Fruit fly (Drosophila melanogaster): Measurements from ENCODE around the gene AdamTS-B.

The AdamTS-B gene

dm6 chrX:5715455-5716227, 17.3 kb downstream of the AdamTS-B start (continued):
- 0 out of 4 replicates have a peak, but pooled peaks have one; percentile 56 for TF ChIP-seq chinmo (GFP tag; IDR thresholded peaks at IDR 0.05; ENCODE audit: partially characterized antibody)
- TF ChIP-seq CG8478 (optimal IDR thresholded peaks at IDR 0.05): no peak
- no peak for TF ChIP-seq CG4424 (GFP tag; optimal IDR thresholded peaks at IDR 0.05)
- TF ChIP-seq B-H2 (GFP tag; optimal IDR thresholded peaks at IDR 0.05): no peak
- TF ChIP-seq CG34376 (GFP tag; optimal IDR thresholded peaks at IDR 0.05): peak; percentile 23
- TF ChIP-seq CG11085 (GFP tag; IDR thresholded peaks at IDR 0.05): no peak
- no peak for TF ChIP-seq CG15696 (tag; optimal IDR thresholded peaks at IDR 0.05)
- TF ChIP-seq lilli (GFP tag; optimal IDR thresholded peaks at IDR 0.05): peak; percentile 15
- peak in 1 of 2 experiments; percentile 17 for TF ChIP-seq Trl (optimal IDR thresholded peaks at IDR 0.05)
- TF ChIP-seq Trl (GFP tag; optimal IDR thresholded peaks at IDR 0.05): no peak
- peak; percentile 47 for TF ChIP-seq row (GFP tag; IDR thresholded peaks at IDR 0.05)
- TF ChIP-seq bigmax (GFP tag; optimal IDR thresholded peaks at IDR 0.05): no peak
- TF ChIP-seq hth (optimal IDR thresholded peaks at IDR 0.05): no peak
- no peak for TF ChIP-seq odd (GFP tag; optimal IDR thresholded peaks at IDR 0.05)
- no peak for TF ChIP-seq pan (optimal IDR thresholded peaks at IDR 0.05)
- no peak for TF ChIP-seq pan (GFP tag; optimal IDR thresholded peaks at IDR 0.05 in 1 of 2, IDR thresholded peaks at IDR 0.05 in 1 of 2)
- TF ChIP-seq CG8359 (GFP tag; optimal IDR thresholded peaks at IDR 0.05; ENCODE audit: borderline replicate concordance): no peak
- no peak for TF ChIP-seq CG30431 (GFP tag; optimal IDR thresholded peaks at IDR 0.05)
- TF ChIP-seq otp (GFP tag; IDR thresholded peaks at IDR 0.05): 0 out of 3 replicates have a peak, but pooled peaks have one; percentile 34
- no peak for TF ChIP-seq ase (GFP tag; IDR thresholded peaks at IDR 0.05)
- TF ChIP-seq zen (tag; optimal IDR thresholded peaks at IDR 0.05): no peak
- no peak for TF ChIP-seq gce (GFP tag; IDR thresholded peaks at IDR 0.05)
- peak; percentile 34 for TF ChIP-seq CG2120 (GFP tag; optimal IDR thresholded peaks at IDR 0.05)
- TF ChIP-seq Atf3 (GFP tag; optimal IDR thresholded peaks at IDR 0.05): no peak
- no peak for TF ChIP-seq seq (GFP tag; IDR thresholded peaks at IDR 0.05)
- no peak for TF ChIP-seq CG7928 (GFP tag; optimal IDR thresholded peaks at IDR 0.05)
- TF ChIP-seq Sry-δ (GFP tag; optimal IDR thresholded peaks at IDR 0.05): no peak
- TF ChIP-seq da (GFP tag; optimal IDR thresholded peaks at IDR 0.05): no peak
- no peak for TF ChIP-seq maf-S (GFP tag; optimal IDR thresholded peaks at IDR 0.05)
- no peak for TF ChIP-seq CG8924 (tag; optimal IDR thresholded peaks at IDR 0.05)
- peak; percentile 7; the same call in 1 of the 2 replicates for TF ChIP-seq Bgb (GFP tag; IDR thresholded peaks at IDR 0.05; ENCODE audit: partially characterized antibody)
- no peak for TF ChIP-seq onecut (GFP tag; IDR thresholded peaks at IDR 0.05)
- TF ChIP-seq CG5953 (GFP tag; IDR thresholded peaks at IDR 0.05): no peak
- TF ChIP-seq nmo (GFP tag; optimal IDR thresholded peaks at IDR 0.05): no peak
- no peak for TF ChIP-seq wek (GFP tag; optimal IDR thresholded peaks at IDR 0.05)
- TF ChIP-seq lola (GFP tag; optimal IDR thresholded peaks at IDR 0.05): no peak
- peak; percentile 11 for TF ChIP-seq cg (GFP tag; optimal IDR thresholded peaks at IDR 0.05)
- TF ChIP-seq ci (GFP tag; IDR thresholded peaks at IDR 0.05): peak; percentile 13; the same call in 1 of the 3 replicates
- TF ChIP-seq ind (GFP tag; optimal IDR thresholded peaks at IDR 0.05): no peak
- peak; percentile 1 for TF ChIP-seq CG5180 (GFP tag; optimal IDR thresholded peaks at IDR 0.05)
- no peak for TF ChIP-seq HLH54F (GFP tag; optimal IDR thresholded peaks at IDR 0.05)
- TF ChIP-seq CG2199 (GFP tag; IDR thresholded peaks at IDR 0.05): no peak
- 0 out of 2 replicates have a peak, but pooled peaks have one; percentile 12 for TF ChIP-seq al (GFP tag; IDR thresholded peaks at IDR 0.05)
- TF ChIP-seq Ada2b (GFP tag; IDR thresholded peaks at IDR 0.05): no peak
- no peak for TF ChIP-seq slou (GFP tag; optimal IDR thresholded peaks at IDR 0.05)
- no peak for TF ChIP-seq az2 (GFP tag; optimal IDR thresholded peaks at IDR 0.05)
- no peak for TF ChIP-seq ato (GFP tag; IDR thresholded peaks at IDR 0.05; ENCODE audit: partially characterized antibody)
- no peak for TF ChIP-seq CG16813 (GFP tag; IDR thresholded peaks at IDR 0.05; ENCODE audit: partially characterized antibody)
- TF ChIP-seq HHEX (GFP tag; optimal IDR thresholded peaks at IDR 0.05): no peak
- no peak for TF ChIP-seq caup (GFP tag; optimal IDR thresholded peaks at IDR 0.05; ENCODE audit: severe bottlenecking)
